Fruit fly (Drosophila melanogaster): ENCODE data around the gene Klp98A.

Klp98A gene

dm6 chr3R:27569706-27570105 is 10.8 kb upstream of the Klp98A start (continued):
- TF ChIP-seq tll (GFP tag; optimal IDR thresholded peaks at IDR 0.05) (no peak), CG42726 (GFP tag; IDR thresholded peaks at IDR 0.05; ENCODE audit: partially characterized antibody) (no peak), Adf1 (GFP tag; IDR thresholded peaks at IDR 0.05) (peak; percentile 36; the same call in 1 of the 2 replicates), CG3995 (GFP tag; optimal IDR thresholded peaks at IDR 0.05) (peak; percentile 71), CG7839 (tag; optimal IDR thresholded peaks at IDR 0.05) (peak; percentile 93), CG6254 (GFP tag; optimal IDR thresholded peaks at IDR 0.05) (peak; percentile 69), al (GFP tag; IDR thresholded peaks at IDR 0.05) (peak; percentile 88), ap (GFP tag; IDR thresholded peaks at IDR 0.05) (peak; percentile 81), CG4854 (GFP tag; optimal IDR thresholded peaks at IDR 0.05) (peak; percentile 78), unpg (GFP tag; optimal IDR thresholded peaks at IDR 0.05) (peak; percentile 70), maf-S (GFP tag; optimal IDR thresholded peaks at IDR 0.05) (peak; percentile 66), ATbp (GFP tag; optimal IDR thresholded peaks at IDR 0.05) (peak; percentile 72), Dp (GFP tag; optimal IDR thresholded peaks at IDR 0.05) (no peak), Antp (GFP tag; optimal IDR thresholded peaks at IDR 0.05) (peak; percentile 87), chinmo (GFP tag; IDR thresholded peaks at IDR 0.05; ENCODE audit: partially characterized antibody) (no peak), ac (GFP tag; optimal IDR thresholded peaks at IDR 0.05) (no peak), Med (GFP tag) (peak; percentile 99), Hmx (GFP tag; optimal IDR thresholded peaks at IDR 0.05) (peak; percentile 60), Drgx (GFP tag; IDR thresholded peaks at IDR 0.05) (peak; percentile 96), CG32767 (GFP tag; IDR thresholded peaks at IDR 0.05) (peak; percentile 73), YL-1 (GFP tag; optimal IDR thresholded peaks at IDR 0.05) (no peak), CG4707 (GFP tag; optimal IDR thresholded peaks at IDR 0.05) (peak; percentile 0), CG11723 (GFP tag; optimal IDR thresholded peaks at IDR 0.05) (peak; percentile 87), CG1233 (GFP tag; optimal IDR thresholded peaks at IDR 0.05) (peak; percentile 84), CG12391 (tag; optimal IDR thresholded peaks at IDR 0.05) (peak; percentile 77), CG14710 (tag; optimal IDR thresholded peaks at IDR 0.05) (peak; percentile 56), CG12942 (GFP tag; optimal IDR thresholded peaks at IDR 0.05) (peak; percentile 71), CG7556 (GFP tag; optimal IDR thresholded peaks at IDR 0.05) (peak; percentile 73), Hr39 (optimal IDR thresholded peaks at IDR 0.05) (no peak), trh (GFP tag; optimal IDR thresholded peaks at IDR 0.05) (peak; percentile 45), jing (GFP tag; optimal IDR thresholded peaks at IDR 0.05) (no peak), CG11093 (GFP tag; IDR thresholded peaks at IDR 0.05) (peak; percentile 82), sqz (GFP tag; optimal IDR thresholded peaks at IDR 0.05) (no peak), Lim3 (GFP tag; IDR thresholded peaks at IDR 0.05) (peak; percentile 56; the same call in 1 of the 2 replicates), CG33213 (GFP tag; optimal IDR thresholded peaks at IDR 0.05) (peak; percentile 91), CG4730 (GFP tag; IDR thresholded peaks at IDR 0.05) (peak; percentile 87), CG10274 (GFP tag; optimal IDR thresholded peaks at IDR 0.05) (peak; percentile 79), CG17829 (tag; optimal IDR thresholded peaks at IDR 0.05) (peak; percentile 81), CG6813 (GFP tag; optimal IDR thresholded peaks at IDR 0.05) (peak; percentile 88), CG14441 (GFP tag; IDR thresholded peaks at IDR 0.05) (peak; percentile 89), D19A (tag; optimal IDR thresholded peaks at IDR 0.05) (no peak), oc (tag; optimal IDR thresholded peaks at IDR 0.05) (no peak), tio (GFP tag; optimal IDR thresholded peaks at IDR 0.05) (peak; percentile 54), CG17568 (GFP tag; optimal IDR thresholded peaks at IDR 0.05) (peak; percentile 5), zfh2 (GFP tag; optimal IDR thresholded peaks at IDR 0.05) (peak; percentile 81), vvl (GFP tag; IDR thresholded peaks at IDR 0.05) (peak; percentile 95), CG30020 (tag; optimal IDR thresholded peaks at IDR 0.05) (no peak), repo (GFP tag; optimal IDR thresholded peaks at IDR 0.05) (peak; percentile 87), disco-r (GFP tag; optimal IDR thresholded peaks at IDR 0.05) (no peak), CG10321 (GFP tag; IDR thresholded peaks at IDR 0.05) (peak; percentile 55), CG10959 (GFP tag; IDR thresholded peaks at IDR 0.05) (peak; percentile 60)
